Worm (Caenorhabditis elegans) whole organism, mixed stage, embryonic: ENCODE data around the gene bca-1.

Source experiments
- M03D4.4 ChIP-seq: sonication (generic microtip); optimal IDR thresholded peaks from 2 replicates; lab custom pipeline; 2017; ENCODE audit warnings: mild to moderate bottlenecking, missing genetic modification characterization, missing compliant biosample characterization
- lin-32 ChIP-seq: fragments of 200-800 bp; sonication (Bioruptor generic); optimal IDR thresholded peaks from 2 replicates; lab custom pipeline; 2018; ENCODE audit warnings: mild to moderate bottlenecking, missing genetic modification characterization, missing compliant biosample characterization
- lsy-2 ChIP-seq: fragments of 150-350 bp; optimal IDR thresholded peaks from 2 replicates; lab custom pipeline; 2014; ENCODE audit warnings: missing biosample characterization, missing genetic modification characterization
- unc-120 ChIP-seq: sonication (generic microtip); optimal IDR thresholded peaks from 2 replicates; lab custom pipeline; 2017; ENCODE audit warnings: missing genetic modification characterization, missing compliant biosample characterization; ENCODE audit not compliant: poor library complexity, severe bottlenecking

DNA sequence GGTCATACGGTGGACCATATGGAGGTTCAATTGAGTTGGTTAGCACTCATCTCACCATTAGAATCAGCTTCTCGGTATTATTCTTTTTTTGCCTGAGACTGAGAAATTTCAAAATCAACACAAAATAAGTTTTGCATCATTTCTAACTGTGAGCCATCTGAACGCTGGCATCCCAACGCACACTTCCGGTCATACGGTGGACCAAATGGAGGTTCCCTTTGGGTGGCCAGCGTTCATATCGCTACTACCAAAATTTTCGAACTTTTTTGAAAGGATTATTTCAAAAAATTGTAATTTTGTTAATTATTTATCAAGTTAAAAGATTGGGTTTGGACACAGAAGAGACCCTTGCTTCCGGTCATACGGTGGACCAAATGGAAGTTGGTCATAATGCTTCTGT, 48.2 kb upstream of the bca-1 start:
- no peak for TF ChIP-seq lsy-2 (tag; lab: Kevin White, UChicago)
- TF ChIP-seq unc-120 (tag; lab: Kevin White, UChicago) = no peak
- TF ChIP-seq M03D4.4 (tag; lab: Kevin White, UChicago) = no peak
- no peak for TF ChIP-seq lin-32
